Worm (Caenorhabditis elegans) whole organism, mixed stage, embryonic: Measurements from ENCODE around the gene sri-39.
"Not testable (repeated sequence)": the region's sequence is repeated elsewhere in the genome, so short reads cannot be mapped to it uniquely, and the experiment has no call there.

Experiments used
- lin-32 ChIP-seq: fragments of 200-800 bp; sonication (Bioruptor generic); optimal IDR thresholded peaks from 2 replicates; lab custom pipeline; 2018; ENCODE audit warnings: mild to moderate bottlenecking, missing genetic modification characterization, missing compliant biosample characterization
- mep-1 ChIP-seq: fragments of 150-350 bp; optimal IDR thresholded peaks from 2 replicates; lab custom pipeline; 2017; ENCODE audit warnings: missing biosample characterization, missing genetic modification reagents, missing genetic modification characterization, inconsistent platforms
- sptf-1 ChIP-seq: sonication (generic microtip); optimal IDR thresholded peaks from 2 replicates; lab custom pipeline; 2017; ENCODE audit warnings: mild to moderate bottlenecking, missing genetic modification characterization, moderate library complexity, missing compliant biosample characterization
- unc-62 ChIP-seq: fragments of 150-350 bp; optimal IDR thresholded peaks from 2 replicates; lab custom pipeline; 2014; ENCODE audit warnings: missing biosample characterization, missing genetic modification reagents, missing genetic modification characterization

- not testable (repeated sequence) for TF ChIP-seq sptf-1 (tag; lab: Kevin White, UChicago); unc-62 (GFP tag; lab: Kevin White, UChicago); mep-1 (tag; lab: Kevin White, UChicago); lin-32 (GFP tag; lab: Kevin White, UChicago)
These were observed 33.6 kb upstream of the sri-39 start, which contains the start of gene K02F6.1 for ce11 chrII:2553662-2554061.
